Fruit fly (Drosophila melanogaster): ENCODE results near the gene Wnt4.

The Wnt4 gene

DNA sequence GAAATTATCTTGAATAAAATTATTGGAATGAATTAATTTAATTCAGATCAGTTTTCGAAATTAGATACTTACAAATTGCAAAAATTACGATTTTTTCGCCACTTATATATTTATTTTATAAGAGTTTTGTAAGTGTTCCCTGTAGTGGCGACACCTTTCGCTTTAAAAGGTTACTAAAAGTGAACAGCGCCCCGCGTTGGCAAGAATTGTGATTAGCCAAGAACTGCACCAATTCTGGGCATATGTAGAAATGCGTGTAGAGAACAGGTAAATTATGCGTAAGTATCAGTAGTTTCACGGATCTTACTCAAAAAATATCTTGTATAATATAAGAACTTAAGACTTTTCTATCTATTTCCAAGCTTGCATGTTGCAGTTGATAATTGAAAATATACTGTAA lies 4.5 kb upstream of the Wnt4 start (continued):
- no peak for TF ChIP-seq tll (GFP tag; optimal IDR thresholded peaks at IDR 0.05)
- TF ChIP-seq Sin3A (optimal IDR thresholded peaks at IDR 0.05): no peak
- TF ChIP-seq hbn (GFP tag; IDR thresholded peaks at IDR 0.05; ENCODE audit: partially characterized antibody): no peak
- TF ChIP-seq ewg (GFP tag; optimal IDR thresholded peaks at IDR 0.05): peak; percentile 23
- TF ChIP-seq wor (GFP tag; IDR thresholded peaks at IDR 0.05): no peak; the same call in 1 of the 2 replicates
- TF ChIP-seq slou (GFP tag; optimal IDR thresholded peaks at IDR 0.05): peak; percentile 63
- peak; percentile 29 for TF ChIP-seq Usf (GFP tag; optimal IDR thresholded peaks at IDR 0.05)
- TF ChIP-seq CG2199 (GFP tag; IDR thresholded peaks at IDR 0.05): peak; percentile 71
- peak; percentile 5 for TF ChIP-seq Fer2 (tag; optimal IDR thresholded peaks at IDR 0.05)
- no peak for TF ChIP-seq luna (GFP tag; optimal IDR thresholded peaks at IDR 0.05)
- peak; percentile 69 for TF ChIP-seq Ptx1 (GFP tag; IDR thresholded peaks at IDR 0.05)
- no peak for TF ChIP-seq oc (tag; optimal IDR thresholded peaks at IDR 0.05)
- no peak for TF ChIP-seq MESR4 (GFP tag; optimal IDR thresholded peaks at IDR 0.05)
- 0 out of 3 replicates have a peak, but pooled peaks have one; percentile 14 for TF ChIP-seq CG11560 (tag; IDR thresholded peaks at IDR 0.05)
- peak; percentile 65 for TF ChIP-seq CG15601 (tag; optimal IDR thresholded peaks at IDR 0.05)
- no peak for TF ChIP-seq da (GFP tag; optimal IDR thresholded peaks at IDR 0.05)
- peak; percentile 39 for TF ChIP-seq Abd-B (GFP tag; optimal IDR thresholded peaks at IDR 0.05)
- no peak for TF ChIP-seq CG2202 (tag; optimal IDR thresholded peaks at IDR 0.05)
- no peak for TF ChIP-seq stc (GFP tag; IDR thresholded peaks at IDR 0.05)
- peak; percentile 91 for TF ChIP-seq Tbp (GFP tag; optimal IDR thresholded peaks at IDR 0.05)
- peak; percentile 61 for TF ChIP-seq sug (tag; optimal IDR thresholded peaks at IDR 0.05)
- TF ChIP-seq Ravus (GFP tag; IDR thresholded peaks at IDR 0.05): no peak
- no peak for TF ChIP-seq kni (GFP tag; optimal IDR thresholded peaks at IDR 0.05)
- TF ChIP-seq CTCF (GFP tag; optimal IDR thresholded peaks at IDR 0.05): peak; percentile 99
- TF ChIP-seq tio (GFP tag; optimal IDR thresholded peaks at IDR 0.05): peak; percentile 32
- TF ChIP-seq Drgx (GFP tag; IDR thresholded peaks at IDR 0.05): no peak
- no peak for TF ChIP-seq CG3838 (GFP tag; optimal IDR thresholded peaks at IDR 0.05)
- peak; percentile 54; the same call in 2 of the 3 replicates for TF ChIP-seq zfh1 (GFP tag; IDR thresholded peaks at IDR 0.05)
- TF ChIP-seq HHEX (GFP tag; optimal IDR thresholded peaks at IDR 0.05): no peak
- peak; percentile 20 for TF ChIP-seq Sry-δ (GFP tag; optimal IDR thresholded peaks at IDR 0.05)
- TF ChIP-seq Sox102F (GFP tag; optimal IDR thresholded peaks at IDR 0.05): peak; percentile 71
- peak; percentile 52 for TF ChIP-seq Dek (tag; optimal IDR thresholded peaks at IDR 0.05)
- TF ChIP-seq CG18011 (GFP tag; optimal IDR thresholded peaks at IDR 0.05): no peak
- TF ChIP-seq CG7372 (GFP tag; IDR thresholded peaks at IDR 0.05): peak; percentile 13; the same call in 1 of the 2 replicates
- no peak for TF ChIP-seq disco-r (GFP tag; optimal IDR thresholded peaks at IDR 0.05)
- TF ChIP-seq Optix (GFP tag; IDR thresholded peaks at IDR 0.05): peak; percentile 58; the same call in 2 of the 3 replicates
- TF ChIP-seq gcm2 (GFP tag; optimal IDR thresholded peaks at IDR 0.05): no peak
- no peak for TF ChIP-seq kah (GFP tag; optimal IDR thresholded peaks at IDR 0.05)
- peak; percentile 22 for TF ChIP-seq CG12391 (tag; optimal IDR thresholded peaks at IDR 0.05)
- no peak for TF ChIP-seq sens-2 (GFP tag; IDR thresholded peaks at IDR 0.05)
- no peak for TF ChIP-seq CG17568 (GFP tag; optimal IDR thresholded peaks at IDR 0.05)
- peak; percentile 46 to 47 for TF ChIP-seq Hr51 (GFP tag; optimal IDR thresholded peaks at IDR 0.05)
- peak; percentile 16 for TF ChIP-seq Six4 (GFP tag; optimal IDR thresholded peaks at IDR 0.05)
- no peak for TF ChIP-seq sna (GFP tag; IDR thresholded peaks at IDR 0.05; ENCODE audit: partially characterized antibody)
- TF ChIP-seq lov (optimal IDR thresholded peaks at IDR 0.05): no peak
- TF ChIP-seq lov (GFP tag; IDR thresholded peaks at IDR 0.05): no peak
- peak; percentile 17 for TF ChIP-seq CG13123 (GFP tag; optimal IDR thresholded peaks at IDR 0.05)
- no peak for TF ChIP-seq wdn (GFP tag; IDR thresholded peaks at IDR 0.05)
- 0 out of 2 replicates have a peak, but pooled peaks have one; percentile 13 for TF ChIP-seq rib (GFP tag; IDR thresholded peaks at IDR 0.05)
- TF ChIP-seq CG11247 (GFP tag; IDR thresholded peaks at IDR 0.05): peak; percentile 62
- no peak for TF ChIP-seq CG1792 (GFP tag; optimal IDR thresholded peaks at IDR 0.05)
- TF ChIP-seq trem (tag; optimal IDR thresholded peaks at IDR 0.05): peak; percentile 40

All from whole organism, embryonic.